Fruit fly (Drosophila melanogaster) whole organism: ENCODE results near the gene mRpL45.

Experiments
- CG8478 ChIP-seq: fragments of >200 bp; optimal IDR thresholded peaks from 2 replicates; lab custom pipeline; 2018; ENCODE audit warnings: inconsistent platforms
- Dll ChIP-seq: fragments of >200 bp; optimal IDR thresholded peaks from 2 replicates; lab custom pipeline; 2017
- EcR ChIP-seq, 2 experiments: fragments of >200 bp; optimal IDR thresholded peaks; 2 replicates each; lab custom pipeline; 2017; ENCODE audit warnings: missing biosample characterization in 2 of 2, missing genetic modification characterization in 2 of 2, missing genetic modification reagents in 2 of 2
- pan ChIP-seq: fragments of >200 bp; optimal IDR thresholded peaks from 2 replicates; lab custom pipeline; 2017
- psq ChIP-seq: fragments of >200 bp; optimal IDR thresholded peaks from 2 replicates; lab custom pipeline; 2017
- usp ChIP-seq: fragments of >200 bp; optimal IDR thresholded peaks from 2 replicates; lab custom pipeline; 2017; ENCODE audit warnings: missing biosample characterization, missing genetic modification characterization, mixed read lengths

The mRpL45 gene

dm6 chr3R:22636567-22636889, 18.2 kb downstream of the mRpL45 start:
- TF ChIP-seq CG8478 (lab: Kevin White, UChicago) (no peak), pan (lab: Kevin White, UChicago) (no peak), EcR (GFP tag; optimal IDR thresholded peaks at IDR 0.05; lab: Kevin White, UChicago) (no peak), Dll (lab: Kevin White, UChicago) (no peak), usp (no peak), psq (lab: Kevin White, UChicago) (no peak)

dm6 chr3R:22638604-22639238, 20.4 kb downstream of the mRpL45 start:
- no peak for TF ChIP-seq psq (lab: Kevin White, UChicago)
- no peak for TF ChIP-seq usp
- no peak for TF ChIP-seq EcR (GFP tag; optimal IDR thresholded peaks at IDR 0.05; lab: Kevin White, UChicago)
- no peak for TF ChIP-seq pan (lab: Kevin White, UChicago)
- no peak for TF ChIP-seq Dll (lab: Kevin White, UChicago)
- no peak for TF ChIP-seq CG8478 (lab: Kevin White, UChicago)

dm6 chr3R:22639239-22639858, 21.1 kb downstream of the mRpL45 start, which contains the start of the genes loco and wake:
Gene loco, minus strand, starts transcription at chr3R:22639387.
Gene wake, plus strand, starts transcription at chr3R:22639808.
- TF ChIP-seq pan (lab: Kevin White, UChicago) (no peak), EcR (GFP tag; optimal IDR thresholded peaks at IDR 0.05; lab: Kevin White, UChicago) (no peak), usp (no peak), Dll (lab: Kevin White, UChicago) (no peak), psq (lab: Kevin White, UChicago) (no peak), CG8478 (lab: Kevin White, UChicago) (no peak)

- no peak for TF ChIP-seq psq (lab: Kevin White, UChicago)
Measured at dm6 chr3R:22649859-22650258, 31.6 kb downstream of the mRpL45 start.

- TF ChIP-seq Dll (lab: Kevin White, UChicago) (no peak), pan (lab: Kevin White, UChicago) (no peak), psq (lab: Kevin White, UChicago) (no peak), EcR (GFP tag; optimal IDR thresholded peaks at IDR 0.05; lab: Kevin White, UChicago) (no peak), usp (no peak), CG8478 (lab: Kevin White, UChicago) (no peak)
Measured at dm6 chr3R:22663115-22663514, 44.8 kb downstream of the mRpL45 start.

- TF ChIP-seq EcR (GFP tag; optimal IDR thresholded peaks at IDR 0.05; lab: Kevin White, UChicago), result no peak
- TF ChIP-seq CG8478 (lab: Kevin White, UChicago), result no peak
- no peak for TF ChIP-seq psq (lab: Kevin White, UChicago)
- no peak for TF ChIP-seq Dll (lab: Kevin White, UChicago)
- TF ChIP-seq usp, result no peak
- TF ChIP-seq pan (lab: Kevin White, UChicago), result no peak
Measured at dm6 chr3R:22664274-22664673, 46.0 kb downstream of the mRpL45 start.

dm6 chr3R:22666449-22667283, 48.4 kb downstream of the mRpL45 start:
- no peak for TF ChIP-seq usp
- TF ChIP-seq Dll (lab: Kevin White, UChicago), result no peak
- TF ChIP-seq psq (lab: Kevin White, UChicago), result no peak
- TF ChIP-seq EcR (GFP tag; optimal IDR thresholded peaks at IDR 0.05; lab: Kevin White, UChicago), result no peak
- TF ChIP-seq CG8478 (lab: Kevin White, UChicago), result no peak

- TF ChIP-seq psq (lab: Kevin White, UChicago) (no peak), Dll (lab: Kevin White, UChicago) (no peak), usp (no peak), EcR (GFP tag; optimal IDR thresholded peaks at IDR 0.05; lab: Kevin White, UChicago) (no peak), CG8478 (lab: Kevin White, UChicago) (no peak), pan (lab: Kevin White, UChicago) (no peak)
Measured at dm6 chr3R:22667284-22667958, 49.1 kb downstream of the mRpL45 start.

- TF ChIP-seq CG8478 (lab: Kevin White, UChicago) (no peak), psq (lab: Kevin White, UChicago) (no peak), pan (lab: Kevin White, UChicago) (no peak), Dll (lab: Kevin White, UChicago) (no peak), EcR (GFP tag; optimal IDR thresholded peaks at IDR 0.05; lab: Kevin White, UChicago) (no peak), usp (no peak)
Measured at dm6 chr3R:22667959-22668316, 49.6 kb downstream of the mRpL45 start.

- TF ChIP-seq pan (lab: Kevin White, UChicago), result no peak
- TF ChIP-seq CG8478 (lab: Kevin White, UChicago), result no peak
- TF ChIP-seq usp, result no peak
- no peak for TF ChIP-seq psq (lab: Kevin White, UChicago)
- no peak for TF ChIP-seq Dll (lab: Kevin White, UChicago)
- TF ChIP-seq EcR (GFP tag; optimal IDR thresholded peaks at IDR 0.05; lab: Kevin White, UChicago), result no peak
Measured at dm6 chr3R:22668622-22669021, 50.3 kb downstream of the mRpL45 start.

dm6 chr3R:22669121-22669520, 50.8 kb downstream of the mRpL45 start:
- TF ChIP-seq Dll (lab: Kevin White, UChicago) (no peak), psq (lab: Kevin White, UChicago) (no peak), EcR (GFP tag; optimal IDR thresholded peaks at IDR 0.05; lab: Kevin White, UChicago) (no peak), CG8478 (lab: Kevin White, UChicago) (no peak), pan (lab: Kevin White, UChicago) (no peak), usp (no peak)
